Worm (Caenorhabditis elegans) whole organism, midembryonic: Measurements from ENCODE around the gene fbxb-82.
"Not testable (repeated sequence)": the region's sequence is repeated elsewhere in the genome, so short reads cannot be mapped to it uniquely, and the experiment has no call there.

Experiments used
- T22C8.4 ChIP-seq: fragments of 200-800 bp; sonication (Bioruptor generic); IDR thresholded peaks from 2 replicates; pipeline ENCODE4 v1.3.6; 2022; ENCODE audit warnings: missing genetic modification characterization, missing compliant biosample characterization
- cog-1 ChIP-seq: sonication (generic microtip); optimal IDR thresholded peaks from 2 replicates; lab custom pipeline; 2016; ENCODE audit warnings: missing genetic modification characterization, missing compliant biosample characterization
- flt-1 ChIP-seq: fragments of 200-800 bp; sonication (Bioruptor generic); IDR thresholded peaks from 2 replicates; pipeline ENCODE4 v1.3.6; 2022; ENCODE audit warnings: missing genetic modification characterization, missing compliant biosample characterization
- klf-2 ChIP-seq: fragments of 200-800 bp; sonication (Bioruptor generic); conservative IDR thresholded peaks from 2 replicates; pipeline ENCODE4 v1.3.6; 2022; ENCODE audit warnings: missing genetic modification reagents, missing genetic modification characterization, missing compliant biosample characterization
- med-1 ChIP-seq: sonication (generic microtip); optimal IDR thresholded peaks from 2 replicates; lab custom pipeline; 2017; ENCODE audit warnings: missing genetic modification characterization, mild to moderate bottlenecking, missing compliant biosample characterization, antibody characterized with exemption, missing genetic modification reagents; ENCODE audit not compliant: insufficient read depth
- ref-1 ChIP-seq: fragments of 200-800 bp; sonication (Bioruptor generic); conservative IDR thresholded peaks from 2 replicates; pipeline ENCODE4 v1.3.6; 2022; ENCODE audit warnings: missing genetic modification reagents, missing genetic modification characterization, missing compliant biosample characterization
- tab-1 ChIP-seq: fragments of 200-800 bp; sonication (Bioruptor generic); IDR thresholded peaks from 2 replicates; pipeline ENCODE4 v1.3.6; 2022; ENCODE audit warnings: missing genetic modification characterization, missing compliant biosample characterization
- ztf-23 ChIP-seq: fragments of 200-800 bp; sonication (Bioruptor generic); IDR thresholded peaks from 2 replicates; pipeline ENCODE4 v1.3.6; 2022; ENCODE audit warnings: missing genetic modification reagents, missing genetic modification characterization, missing compliant biosample characterization
- ztf-29 ChIP-seq: fragments of 200-800 bp; sonication (Bioruptor generic); IDR thresholded peaks from 2 replicates; pipeline ENCODE4 v1.3.6; 2022; ENCODE audit warnings: missing genetic modification reagents, missing genetic modification characterization, missing compliant biosample characterization

Gene fbxb-82

ce11 chrIII:98822-99221 lies 44.2 kb downstream of the fbxb-82 start, which contains the start of gene C29F9.9:
C29F9.9 (minus strand) TSS chrIII:98922.
- not testable (repeated sequence) for TF ChIP-seq med-1; ztf-23 (GFP tag; lab: Robert Waterston, UW); ztf-29 (GFP tag; lab: Robert Waterston, UW)

ce11 chrIII:97018-97417 lies 46.0 kb downstream of the fbxb-82 start, which contains the start of gene C29F9.8:
C29F9.8 (minus strand) TSS chrIII:97118.
- not testable (repeated sequence) for TF ChIP-seq med-1; ztf-29 (GFP tag; lab: Robert Waterston, UW); flt-1

- TF ChIP-seq tab-1 (GFP tag; lab: Robert Waterston, UW) = no peak
- no peak for TF ChIP-seq med-1
- no peak for TF ChIP-seq klf-2
- no peak for TF ChIP-seq ztf-29 (GFP tag; lab: Robert Waterston, UW)
- TF ChIP-seq T22C8.4 (GFP tag; lab: Robert Waterston, UW) = no peak
- no peak for TF ChIP-seq flt-1
- no peak for TF ChIP-seq cog-1
- no peak for TF ChIP-seq ztf-23 (GFP tag; lab: Robert Waterston, UW)
- TF ChIP-seq ref-1 (GFP tag; lab: Robert Waterston, UW) = no peak
Measured at ce11 chrIII:96196-96595, 46.8 kb downstream of the fbxb-82 start.

ce11 chrIII:94759-95330 lies 48.2 kb downstream of the fbxb-82 start, which contains the start of gene pat-4:
pat-4 (minus strand) TSS chrIII:94809.
- TF ChIP-seq klf-2 = no peak

- TF ChIP-seq ztf-23 (GFP tag; lab: Robert Waterston, UW) (no peak), flt-1 (no peak), ref-1 (GFP tag; lab: Robert Waterston, UW) (no peak), med-1 (no peak), klf-2 (no peak), T22C8.4 (GFP tag; lab: Robert Waterston, UW) (no peak), cog-1 (no peak), tab-1 (GFP tag; lab: Robert Waterston, UW) (no peak), ztf-29 (GFP tag; lab: Robert Waterston, UW) (no peak)
Measured at ce11 chrIII:92247-92646, 50.8 kb downstream of the fbxb-82 start.
